Worm (Caenorhabditis elegans) whole organism, early embryonic: ENCODE results near the gene C18D4.6.

ENCODE experiments used
- B0310.2 ChIP-seq: sonication (generic microtip); optimal IDR thresholded peaks from 2 replicates; lab custom pipeline; 2016; ENCODE audit warnings: mild to moderate bottlenecking, missing genetic modification characterization, missing compliant biosample characterization
- aly-1 ChIP-seq: sonication (generic microtip); optimal IDR thresholded peaks from 2 replicates; lab custom pipeline; 2016; ENCODE audit warnings: missing genetic modification characterization, missing compliant biosample characterization
- ama-1 ChIP-seq: fragments of 150-350 bp; optimal IDR thresholded peaks from 2 replicates; lab custom pipeline; 2014
- flt-1 ChIP-seq: fragments of 200-800 bp; sonication (Bioruptor generic); IDR thresholded peaks from 2 replicates; pipeline ENCODE4 v1.3.6; 2022; ENCODE audit warnings: missing genetic modification characterization, missing compliant biosample characterization
- hmbx-1 ChIP-seq: sonication (generic microtip); optimal IDR thresholded peaks from 2 replicates; lab custom pipeline; 2016; ENCODE audit warnings: mild to moderate bottlenecking, missing genetic modification characterization, missing compliant biosample characterization
- hmg-4 ChIP-seq: fragments of 200-800 bp; sonication (Bioruptor generic); optimal IDR thresholded peaks from 2 replicates; lab custom pipeline; 2018; ENCODE audit warnings: mild to moderate bottlenecking, missing genetic modification characterization, missing compliant biosample characterization
- pes-1 ChIP-seq: fragments of 200-800 bp; sonication (Bioruptor generic); IDR thresholded peaks from 2 replicates; pipeline ENCODE4 v1.3.6; 2022; ENCODE audit warnings: missing genetic modification reagents, missing genetic modification characterization, missing compliant biosample characterization
- scrt-1 ChIP-seq: fragments of 200-800 bp; sonication (Bioruptor generic); IDR thresholded peaks from 2 replicates; pipeline ENCODE4 v1.3.6; 2022; ENCODE audit warnings: missing genetic modification characterization, missing compliant biosample characterization
- tbx-37 ChIP-seq: fragments of 200-800 bp; sonication (Bioruptor generic); conservative IDR thresholded peaks from 2 replicates; pipeline ENCODE4 v1.3.6; 2022; ENCODE audit warnings: missing genetic modification reagents, missing genetic modification characterization, missing compliant biosample characterization

ce11 chrV:17551396-17551795 lies 13.2 kb upstream of the C18D4.6 start:
- no peak for TF ChIP-seq ama-1
- no peak for TF ChIP-seq flt-1
- TF ChIP-seq scrt-1 (GFP tag; lab: Robert Waterston, UW), result no peak
- TF ChIP-seq pes-1 (GFP tag; lab: Robert Waterston, UW), result no peak
- TF ChIP-seq hmg-4 (GFP tag; lab: Kevin White, UChicago), result no peak
- TF ChIP-seq B0310.2 (tag; lab: Kevin White, UChicago), result no peak
- no peak for TF ChIP-seq aly-1
- TF ChIP-seq hmbx-1 (tag; lab: Kevin White, UChicago), result no peak
- no peak for TF ChIP-seq tbx-37 (GFP tag; lab: Robert Waterston, UW)
